Worm (Caenorhabditis elegans) whole organism, young adult: ENCODE results near the gene gba-3.

ENCODE experiments used
- Y53F4B.3 ChIP-seq: fragments of 200-800 bp; sonication (Bioruptor generic); IDR thresholded peaks from 2 replicates; pipeline ENCODE4 v1.3.6; 2022; ENCODE audit warnings: missing genetic modification reagents, missing genetic modification characterization, missing compliant biosample characterization
- egrh-3 ChIP-seq: fragments of 200-800 bp; sonication (Bioruptor generic); IDR thresholded peaks from 2 replicates; pipeline ENCODE4 v1.3.6; 2022; ENCODE audit warnings: missing genetic modification reagents, missing genetic modification characterization, missing compliant biosample characterization

The gba-3 gene

DNA sequence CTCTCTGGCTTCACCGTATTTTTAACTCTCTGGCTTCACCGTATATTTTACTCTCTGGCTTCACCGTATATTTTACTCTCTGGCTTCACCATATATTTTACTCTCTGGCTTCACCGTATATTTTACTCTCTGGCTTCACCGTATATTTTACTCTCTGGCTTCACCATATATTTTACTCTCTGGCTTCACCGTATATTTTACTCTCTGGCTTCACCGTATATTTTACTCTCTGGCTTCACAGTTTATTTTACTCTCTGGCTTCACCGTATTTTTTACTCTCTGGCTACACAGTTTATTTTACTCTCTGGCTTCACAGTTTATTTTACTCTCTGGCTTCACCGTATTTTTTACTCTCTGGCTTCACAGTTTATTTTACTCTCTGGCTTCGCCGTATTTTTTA is 19.6 kb downstream of the gba-3 start:
- peak; percentile 69; the same call in 1 of the 2 replicates for TF ChIP-seq Y53F4B.3 (GFP tag; lab: Robert Waterston, UW)
- peak; percentile 92 for TF ChIP-seq egrh-3 (GFP tag; lab: Robert Waterston, UW)
